Worm (Caenorhabditis elegans) whole organism, L1 larva: ENCODE results near the gene cpg-9.

ENCODE experiments used
- C16A3.4 ChIP-seq: fragments of 150-350 bp; optimal IDR thresholded peaks from 2 replicates; lab custom pipeline; 2014; ENCODE audit warnings: missing biosample characterization, missing genetic modification characterization
- aha-1 ChIP-seq: fragments of 150-350 bp; optimal IDR thresholded peaks from 2 replicates; lab custom pipeline; 2014; ENCODE audit warnings: missing biosample characterization, missing genetic modification characterization
- alr-1 ChIP-seq: fragments of 200-800 bp; sonication (Bioruptor generic); optimal IDR thresholded peaks from 2 replicates; lab custom pipeline; 2018; ENCODE audit warnings: borderline replicate concordance, mild to moderate bottlenecking, missing genetic modification characterization, missing compliant biosample characterization
- ceh-8 ChIP-seq: fragments of 200-800 bp; sonication (Bioruptor generic); optimal IDR thresholded peaks from 2 replicates; lab custom pipeline; 2018; ENCODE audit warnings: mild to moderate bottlenecking, missing genetic modification characterization, moderate library complexity, missing compliant biosample characterization
- ceh-88 ChIP-seq: fragments of 200-800 bp; sonication (Bioruptor generic); IDR thresholded peaks from 2 replicates; pipeline ENCODE4 v1.3.6; 2022; ENCODE audit warnings: missing genetic modification characterization, missing compliant biosample characterization
- efl-1 ChIP-seq, 4 experiments: fragments of 150-350 bp; optimal IDR thresholded peaks in 3 of 4; peaks in 1 of 4; 1 replicate in 1 of 4; 2 replicates in 3 of 4; lab custom pipeline; 2014; ENCODE audit warnings: missing biosample characterization in 2 of 4, missing genetic modification characterization in 2 of 4, missing genetic modification reagents in 2 of 4
- efl-3 ChIP-seq: fragments of 200-800 bp; sonication (Bioruptor generic); optimal IDR thresholded peaks from 2 replicates; lab custom pipeline; 2018; ENCODE audit warnings: mild to moderate bottlenecking, missing genetic modification characterization, missing compliant biosample characterization
- elt-3 ChIP-seq, 6 experiments: fragments of 150-350 bp in 1 of 6; sonication (generic microtip); optimal IDR thresholded peaks; 2 replicates each; lab custom pipeline; 2017 to 2018; ENCODE audit warnings: missing biosample characterization in 6 of 6, missing genetic modification characterization in 6 of 6, inconsistent platforms in 1 of 6
- fkh-4 ChIP-seq: sonication (generic microtip); optimal IDR thresholded peaks from 2 replicates; lab custom pipeline; 2016; ENCODE audit warnings: missing compliant biosample characterization, missing genetic modification characterization, borderline replicate concordance
- fos-1 ChIP-seq: fragments of 150-350 bp; optimal IDR thresholded peaks from 2 replicates; lab custom pipeline; 2014; ENCODE audit warnings: missing biosample characterization, missing genetic modification characterization
- grh-1 ChIP-seq: fragments of 200-800 bp; sonication (Bioruptor generic); IDR thresholded peaks from 2 replicates; pipeline ENCODE4 v1.3.6; 2022; ENCODE audit warnings: missing genetic modification reagents, missing genetic modification characterization, missing compliant biosample characterization
- hpl-2 ChIP-seq: fragments of 150-350 bp; optimal IDR thresholded peaks from 2 replicates; lab custom pipeline; 2014; ENCODE audit warnings: missing biosample characterization, missing genetic modification reagents, missing genetic modification characterization
- irx-1 ChIP-seq: sonication (generic microtip); optimal IDR thresholded peaks from 2 replicates; lab custom pipeline; 2016; ENCODE audit warnings: missing genetic modification characterization, missing compliant biosample characterization
- isw-1 ChIP-seq: fragments of 200-800 bp; sonication (Bioruptor generic); IDR thresholded peaks from 2 replicates; pipeline ENCODE4 v1.3.6; 2022; ENCODE audit warnings: missing genetic modification characterization, missing compliant biosample characterization
- lin-15B ChIP-seq: fragments of 150-350 bp; sonication (generic microtip); optimal IDR thresholded peaks from 3 replicates; lab custom pipeline; 2014; ENCODE audit warnings: missing biosample characterization, missing genetic modification characterization
- lin-39 ChIP-seq: fragments of 150-350 bp; optimal IDR thresholded peaks from 2 replicates; lab custom pipeline; 2014; ENCODE audit warnings: missing biosample characterization, missing genetic modification reagents, missing genetic modification characterization
- lir-3 ChIP-seq: sonication (generic microtip); optimal IDR thresholded peaks from 2 replicates; lab custom pipeline; 2016; ENCODE audit warnings: mild to moderate bottlenecking, missing genetic modification characterization, moderate library complexity, missing compliant biosample characterization; ENCODE audit not compliant: poor library complexity
- lsy-2 ChIP-seq, 2 experiments: fragments of 150-350 bp; optimal IDR thresholded peaks; 2 replicates each; lab custom pipeline; 2014; ENCODE audit warnings: missing biosample characterization in 2 of 2, missing genetic modification characterization in 2 of 2
- mab-9 ChIP-seq: fragments of 200-800 bp; sonication (Bioruptor generic); IDR thresholded peaks from 2 replicates; pipeline ENCODE4 v1.3.6; 2022; ENCODE audit warnings: missing genetic modification reagents, missing genetic modification characterization, missing compliant biosample characterization
- mdl-1 ChIP-seq, 2 experiments: fragments of 150-350 bp; optimal IDR thresholded peaks; 2 replicates each; lab custom pipeline; 2014 to 2017; ENCODE audit warnings: missing biosample characterization in 2 of 2, missing genetic modification characterization in 2 of 2, inconsistent platforms in 1 of 2
- mef-2 ChIP-seq: fragments of 150-350 bp; optimal IDR thresholded peaks from 2 replicates; lab custom pipeline; 2014; ENCODE audit warnings: missing biosample characterization, missing genetic modification characterization
- mep-1 ChIP-seq: fragments of 150-350 bp; optimal IDR thresholded peaks from 2 replicates; lab custom pipeline; 2014; ENCODE audit warnings: missing biosample characterization, missing genetic modification characterization
- nhr-11 ChIP-seq: fragments of 150-350 bp; optimal IDR thresholded peaks from 2 replicates; lab custom pipeline; 2014; ENCODE audit warnings: missing biosample characterization, missing genetic modification characterization
- nhr-20 ChIP-seq: sonication (generic microtip); optimal IDR thresholded peaks from 2 replicates; lab custom pipeline; 2016; ENCODE audit warnings: mild to moderate bottlenecking, missing genetic modification characterization, missing compliant biosample characterization
- nhr-237 ChIP-seq: fragments of 150-350 bp; optimal IDR thresholded peaks from 2 replicates; lab custom pipeline; 2014; ENCODE audit warnings: missing biosample characterization, missing genetic modification characterization
- nhr-85 ChIP-seq: sonication (generic microtip); peaks from one replicate; lab custom pipeline; 2016; ENCODE audit warnings: missing genetic modification characterization, inconsistent platforms, missing compliant biosample characterization
- pax-3 ChIP-seq: fragments of 200-800 bp; sonication (Bioruptor generic); optimal IDR thresholded peaks from 2 replicates; lab custom pipeline; 2018; ENCODE audit warnings: mild to moderate bottlenecking, missing genetic modification characterization, moderate library complexity, missing compliant biosample characterization
- rnt-1 ChIP-seq: sonication (generic microtip); optimal IDR thresholded peaks from 2 replicates; lab custom pipeline; 2016; ENCODE audit warnings: mild to moderate bottlenecking, missing genetic modification characterization, moderate library complexity, missing compliant biosample characterization
- snpc-4 ChIP-seq: fragments of 150-350 bp; optimal IDR thresholded peaks from 2 replicates; lab custom pipeline; 2014; ENCODE audit warnings: missing biosample characterization, missing genetic modification characterization
- snu-23 ChIP-seq: sonication (generic microtip); optimal IDR thresholded peaks from 2 replicates; lab custom pipeline; 2016; ENCODE audit warnings: missing genetic modification characterization, missing compliant biosample characterization
- sup-37 ChIP-seq: fragments of 200-800 bp; sonication (Bioruptor generic); optimal IDR thresholded peaks from 2 replicates; lab custom pipeline; 2018; ENCODE audit warnings: mild to moderate bottlenecking, missing genetic modification characterization, missing compliant biosample characterization
- swsn-7 ChIP-seq: sonication (generic microtip); optimal IDR thresholded peaks from 2 replicates; lab custom pipeline; 2016; ENCODE audit warnings: missing genetic modification characterization, missing compliant biosample characterization
- tbx-2 ChIP-seq: sonication (generic microtip); optimal IDR thresholded peaks from 2 replicates; lab custom pipeline; 2016; ENCODE audit warnings: missing genetic modification characterization, missing compliant biosample characterization
- unc-130 ChIP-seq: fragments of 150-350 bp; optimal IDR thresholded peaks from 2 replicates; lab custom pipeline; 2017; ENCODE audit warnings: missing biosample characterization, missing genetic modification characterization, inconsistent platforms
- unc-86 ChIP-seq: sonication (generic microtip); optimal IDR thresholded peaks from 2 replicates; lab custom pipeline; 2016; ENCODE audit warnings: missing genetic modification characterization, missing compliant biosample characterization
- vab-15 ChIP-seq: sonication (generic microtip); optimal IDR thresholded peaks from 2 replicates; lab custom pipeline; 2017; ENCODE audit warnings: missing genotype, mild to moderate bottlenecking, missing genetic modification characterization, missing compliant biosample characterization
- zip-4 ChIP-seq: fragments of 200-800 bp; sonication (Bioruptor generic); optimal IDR thresholded peaks from 2 replicates; lab custom pipeline; 2018; ENCODE audit warnings: mild to moderate bottlenecking, missing genetic modification characterization, moderate library complexity, missing compliant biosample characterization
- ztf-11 ChIP-seq, 2 experiments: sonication (generic microtip); optimal IDR thresholded peaks; 2 replicates each; lab custom pipeline; 2016 to 2017; ENCODE audit warnings: missing genetic modification characterization in 2 of 2, missing biosample characterization in 1 of 2, missing compliant biosample characterization in 1 of 2

The cpg-9 gene

ce11 chrIV:3050054-3050990 is 19.7 kb downstream of the cpg-9 start, which contains the start of gene eel-1 (continued):
- TF ChIP-seq unc-86 = peak; percentile 97
- peak; percentile 59 for TF ChIP-seq lin-39
- TF ChIP-seq mef-2 = peak; percentile 68
- TF ChIP-seq unc-130 (tag; lab: Kevin White, UChicago) = peak; percentile 41
- TF ChIP-seq vab-15 (tag; lab: Kevin White, UChicago) = peak; percentile 97
- TF ChIP-seq snu-23 = peak; percentile 97
- peak in 1 of 2 experiments; percentile 75 for TF ChIP-seq mdl-1 (tag; optimal IDR thresholded peaks at IDR 0.05; lab: Kevin White, UChicago)
- TF ChIP-seq mep-1 = peak; percentile 74
- peak; percentile 98 to 99 for TF ChIP-seq lsy-2 (tag; optimal IDR thresholded peaks at IDR 0.05; lab: Kevin White, UChicago)
- TF ChIP-seq nhr-11 (tag; lab: Kevin White, UChicago) = peak; percentile 69
- TF ChIP-seq fos-1 (tag; lab: Kevin White, UChicago) = peak; percentile 82
- peak; percentile 96 for TF ChIP-seq ceh-88 (GFP tag; lab: Robert Waterston, UW)
- TF ChIP-seq tbx-2 (tag; lab: Kevin White, UChicago) = peak; percentile 95
- peak; percentile 75 for TF ChIP-seq zip-4 (GFP tag; lab: Kevin White, UChicago)
- TF ChIP-seq mab-9 (GFP tag; lab: Robert Waterston, UW) = peak; percentile 98
- peak; percentile 99 for TF ChIP-seq rnt-1 (tag; lab: Kevin White, UChicago)
- peak; percentile 96 for TF ChIP-seq efl-1 (optimal IDR thresholded peaks at IDR 0.05; lab: Kevin White, UChicago)
- peak; percentile 89 to 99 for TF ChIP-seq efl-1 (GFP tag; optimal IDR thresholded peaks at IDR 0.05 in 1 of 2; lab: Kevin White, UChicago)
- peak in 3 of 6 experiments; percentile 14 to 58 (median 44) for TF ChIP-seq elt-3 (tag; optimal IDR thresholded peaks at IDR 0.05; lab: Kevin White, UChicago)
- TF ChIP-seq snpc-4 (tag; lab: Kevin White, UChicago) = peak; percentile 50

- TF ChIP-seq mep-1 (no peak), irx-1 (tag; lab: Kevin White, UChicago) (no peak), swsn-7 (no peak), sup-37 (no peak), ztf-11 (tag; optimal IDR thresholded peaks at IDR 0.05; lab: Kevin White, UChicago) (no peak), hpl-2 (GFP tag; lab: Kevin White, UChicago) (no peak), aha-1 (tag; lab: Kevin White, UChicago) (no peak), isw-1 (GFP tag; lab: Robert Waterston, UW) (no peak), grh-1 (no peak), alr-1 (tag; lab: Kevin White, UChicago) (no peak), C16A3.4 (tag; lab: Kevin White, UChicago) (no peak), lir-3 (tag; lab: Kevin White, UChicago) (no peak), mdl-1 (tag; optimal IDR thresholded peaks at IDR 0.05; lab: Kevin White, UChicago) (no peak)
These were observed 23.1 kb downstream of the cpg-9 start for ce11 chrIV:3046889-3047288.

- TF ChIP-seq fkh-4 (tag; lab: Kevin White, UChicago) (no peak), nhr-85 (tag; lab: Kevin White, UChicago) (no peak), rnt-1 (tag; lab: Kevin White, UChicago) (no peak), ceh-8 (GFP tag; lab: Kevin White, UChicago) (no peak), tbx-2 (tag; lab: Kevin White, UChicago) (no peak), pax-3 (tag; lab: Kevin White, UChicago) (no peak), efl-3 (no peak), C16A3.4 (tag; lab: Kevin White, UChicago) (no peak), lin-15B (tag; lab: Kevin White, UChicago) (no peak), nhr-237 (tag; lab: Kevin White, UChicago) (no peak), nhr-20 (tag; lab: Kevin White, UChicago) (no peak), unc-130 (tag; lab: Kevin White, UChicago) (no peak)
These were observed 24.0 kb downstream of the cpg-9 start for ce11 chrIV:3046009-3046408.
